Fruit fly (Drosophila melanogaster): ENCODE measurements around the gene CG34426.

CG34426 gene

DNA sequence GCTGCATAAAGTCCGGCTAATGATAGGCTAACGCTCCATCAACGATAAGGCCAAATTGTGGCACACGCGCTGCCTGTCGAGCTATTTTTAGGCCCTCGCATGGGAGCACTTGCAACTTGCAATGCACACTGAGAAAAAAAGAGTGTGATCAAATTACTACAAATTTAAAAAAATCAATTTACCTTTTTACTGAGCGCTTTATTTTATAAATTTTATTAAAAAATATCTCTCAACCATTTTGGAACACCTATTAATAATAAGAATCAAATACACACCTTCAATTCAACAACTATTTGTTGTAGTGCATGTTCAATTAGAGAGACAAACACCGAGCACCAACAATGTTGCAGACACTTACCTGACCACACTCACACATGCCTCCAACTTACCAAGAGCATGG is 36.8 kb upstream of the CG34426 start (continued):
- no peak for TF ChIP-seq CG6654 (GFP tag; optimal IDR thresholded peaks at IDR 0.05)
- TF ChIP-seq Ets65A (GFP tag) = peak; percentile 92
- TF ChIP-seq jigr1 (GFP tag; IDR thresholded peaks at IDR 0.05) = peak; percentile 5; the same call in 1 of the 3 replicates
- TF ChIP-seq ci (GFP tag; IDR thresholded peaks at IDR 0.05) = peak; percentile 88
- TF ChIP-seq zf30C (GFP tag; optimal IDR thresholded peaks at IDR 0.05) = peak; percentile 71
- no peak for TF ChIP-seq CHES-1-like (GFP tag; optimal IDR thresholded peaks at IDR 0.05)
- TF ChIP-seq CG11398 (GFP tag; optimal IDR thresholded peaks at IDR 0.05) = no peak
- TF ChIP-seq ase (GFP tag; IDR thresholded peaks at IDR 0.05) = peak; percentile 31; the same call in 2 of the 3 replicates
- TF ChIP-seq hkb (optimal IDR thresholded peaks at IDR 0.05) = no peak
- TF ChIP-seq hkb (GFP tag; IDR thresholded peaks at IDR 0.05) = peak; percentile 31
- peak; percentile 40; the same call in 1 of the 2 replicates for TF ChIP-seq bowl (GFP tag; IDR thresholded peaks at IDR 0.05)
- TF ChIP-seq dati (GFP tag; IDR thresholded peaks at IDR 0.05) = peak; percentile 47; the same call in 1 of the 2 replicates
- no peak for TF ChIP-seq CG2116 (GFP tag; optimal IDR thresholded peaks at IDR 0.05)
- no peak for TF ChIP-seq slp2 (GFP tag; optimal IDR thresholded peaks at IDR 0.05)
- peak; percentile 12 for TF ChIP-seq croc (GFP tag; conservative IDR thresholded peaks at IDR 0.05)
- TF ChIP-seq Xbp1 (GFP tag; optimal IDR thresholded peaks at IDR 0.05) = no peak
- TF ChIP-seq Ptx1 (GFP tag; IDR thresholded peaks at IDR 0.05) = peak; percentile 12
- TF ChIP-seq Sox100B (GFP tag; optimal IDR thresholded peaks at IDR 0.05) = no peak
- TF ChIP-seq CG1792 (GFP tag; optimal IDR thresholded peaks at IDR 0.05) = no peak
- no peak for TF ChIP-seq Ssrp (tag; optimal IDR thresholded peaks at IDR 0.05)
- TF ChIP-seq CG10543 (GFP tag; optimal IDR thresholded peaks at IDR 0.05) = no peak
- no peak for TF ChIP-seq az2 (GFP tag; optimal IDR thresholded peaks at IDR 0.05)
- no peak for TF ChIP-seq CG30431 (GFP tag; optimal IDR thresholded peaks at IDR 0.05)
- no peak for TF ChIP-seq Scr (GFP tag; IDR thresholded peaks at IDR 0.05; ENCODE audit: partially characterized antibody)
- peak; percentile 20 for TF ChIP-seq stwl (tag; optimal IDR thresholded peaks at IDR 0.05)
- TF ChIP-seq chm (GFP tag; IDR thresholded peaks at IDR 0.05) = peak; percentile 5; the same call in 1 of the 2 replicates
- TF ChIP-seq Nf-YC (tag; optimal IDR thresholded peaks at IDR 0.05) = no peak
- TF ChIP-seq CG7271 (tag; optimal IDR thresholded peaks at IDR 0.05) = no peak
- TF ChIP-seq CG4282 (GFP tag; optimal IDR thresholded peaks at IDR 0.05) = no peak
- no peak for TF ChIP-seq CG11456 (GFP tag; IDR thresholded peaks at IDR 0.05)
- no peak for TF ChIP-seq trem (tag; optimal IDR thresholded peaks at IDR 0.05)
- peak; percentile 85 for TF ChIP-seq CG17328 (GFP tag; IDR thresholded peaks at IDR 0.05)
- peak; percentile 7; the same call in 1 of the 3 replicates for TF ChIP-seq CG3726 (GFP tag; IDR thresholded peaks at IDR 0.05)
- TF ChIP-seq CG1233 (GFP tag; optimal IDR thresholded peaks at IDR 0.05) = peak; percentile 14
- no peak for TF ChIP-seq da (GFP tag; optimal IDR thresholded peaks at IDR 0.05)
- TF ChIP-seq CG31441 (GFP tag; IDR thresholded peaks at IDR 0.05) = peak; percentile 82; the same call in 1 of the 2 replicates
- no peak for TF ChIP-seq Usf (GFP tag; optimal IDR thresholded peaks at IDR 0.05)
- no peak for TF ChIP-seq gem (tag; optimal IDR thresholded peaks at IDR 0.05)
- no peak for TF ChIP-seq Meics (GFP tag; optimal IDR thresholded peaks at IDR 0.05)
- TF ChIP-seq CG5953 (GFP tag; IDR thresholded peaks at IDR 0.05) = peak; percentile 59
- peak; percentile 54; the same call in 1 of the 3 replicates for TF ChIP-seq Optix (GFP tag; IDR thresholded peaks at IDR 0.05)
- TF ChIP-seq twi (tag; optimal IDR thresholded peaks at IDR 0.05) = no peak
- TF ChIP-seq seq (GFP tag; IDR thresholded peaks at IDR 0.05) = peak; percentile 9
- TF ChIP-seq sisA (GFP tag; IDR thresholded peaks at IDR 0.05) = peak; percentile 21; the same call in 1 of the 2 replicates
- TF ChIP-seq CG14050 (GFP tag; IDR thresholded peaks at IDR 0.05) = peak; percentile 37; the same call in 2 of the 3 replicates
- peak; percentile 10 for TF ChIP-seq cg (GFP tag; optimal IDR thresholded peaks at IDR 0.05)
- no peak for TF ChIP-seq toy (GFP tag; IDR thresholded peaks at IDR 0.05)
- peak; percentile 65; the same call in 1 of the 2 replicates for TF ChIP-seq ara (GFP tag; IDR thresholded peaks at IDR 0.05)
- no peak for TF ChIP-seq ab (GFP tag; optimal IDR thresholded peaks at IDR 0.05)
- TF ChIP-seq emc (GFP tag; optimal IDR thresholded peaks at IDR 0.05) = no peak
- TF ChIP-seq hb (GFP tag; IDR thresholded peaks at IDR 0.05; ENCODE audit: partially characterized antibody) = no peak
- no peak for TF ChIP-seq CG3847 (GFP tag; IDR thresholded peaks at IDR 0.05)
- peak; percentile 67 for TF ChIP-seq Xrp1 (GFP tag; IDR thresholded peaks at IDR 0.05)

Data from whole organism, embryonic.